Fruit fly (Drosophila melanogaster): ENCODE measurements around the gene CG46468.

The CG46468 gene

dm6 chr2L:9612654-9613005 lies 47.4 kb upstream of the CG46468 start:
- peak; percentile 92 for TF ChIP-seq CTCF (GFP tag; optimal IDR thresholded peaks at IDR 0.05)
- no peak for TF ChIP-seq vfl (GFP tag; optimal IDR thresholded peaks at IDR 0.05)
- TF ChIP-seq zfh1 (GFP tag; IDR thresholded peaks at IDR 0.05): no peak
- no peak for TF ChIP-seq BEAF-32 (GFP tag; optimal IDR thresholded peaks at IDR 0.05)
- peak; percentile 94 for TF ChIP-seq Dip2 (GFP tag; IDR thresholded peaks at IDR 0.05)
- peak; percentile 30; the same call in 1 of the 2 replicates for TF ChIP-seq Bgb (GFP tag; IDR thresholded peaks at IDR 0.05; ENCODE audit: partially characterized antibody)
- TF ChIP-seq CG10366 (GFP tag; IDR thresholded peaks at IDR 0.05): no peak
- peak; percentile 4 for TF ChIP-seq mam (GFP tag; optimal IDR thresholded peaks at IDR 0.05)
- TF ChIP-seq unc-4 (GFP tag; IDR thresholded peaks at IDR 0.05; ENCODE audit: partially characterized antibody): 0 out of 2 replicates have a peak, but pooled peaks have one; percentile 0
- TF ChIP-seq CG8478 (optimal IDR thresholded peaks at IDR 0.05): peak; percentile 80
- TF ChIP-seq amos (GFP tag; IDR thresholded peaks at IDR 0.05; ENCODE audit: partially characterized antibody): peak; percentile 39
- TF ChIP-seq Elba2 (GFP tag; optimal IDR thresholded peaks at IDR 0.05): peak; percentile 1
- no peak for TF ChIP-seq disco-r (GFP tag; optimal IDR thresholded peaks at IDR 0.05)
- peak; percentile 70 for TF ChIP-seq hkb (optimal IDR thresholded peaks at IDR 0.05)
- TF ChIP-seq hkb (GFP tag; IDR thresholded peaks at IDR 0.05): no peak
- TF ChIP-seq E2f2 (GFP tag; IDR thresholded peaks at IDR 0.05): peak; percentile 78
- peak; percentile 25 for TF ChIP-seq pita (GFP tag; optimal IDR thresholded peaks at IDR 0.05)

dm6 chr2L:9609337-9609856 lies 44.2 kb upstream of the CG46468 start:
- TF ChIP-seq vvl (GFP tag; IDR thresholded peaks at IDR 0.05) (0 out of 2 replicates have a peak, but pooled peaks have one; percentile 13), twi (tag; optimal IDR thresholded peaks at IDR 0.05) (no peak), ara (GFP tag; IDR thresholded peaks at IDR 0.05) (no peak), CG1647 (GFP tag; optimal IDR thresholded peaks at IDR 0.05) (no peak), cas (GFP tag; IDR thresholded peaks at IDR 0.05) (no peak), Bgb (GFP tag; IDR thresholded peaks at IDR 0.05; ENCODE audit: partially characterized antibody) (no peak), luna (GFP tag; optimal IDR thresholded peaks at IDR 0.05) (no peak), her (GFP tag; optimal IDR thresholded peaks at IDR 0.05) (no peak), B-H1 (GFP tag; IDR thresholded peaks at IDR 0.05) (no peak), pfk (GFP tag; optimal IDR thresholded peaks at IDR 0.05) (no peak), Stat92E (GFP tag; optimal IDR thresholded peaks at IDR 0.05) (peak in 1 of 3 experiments; percentile 28), pnt (GFP tag; optimal IDR thresholded peaks at IDR 0.05) (no peak), MTF-1 (GFP tag; optimal IDR thresholded peaks at IDR 0.05; ENCODE audit: borderline replicate concordance) (no peak), CG4360 (GFP tag; IDR thresholded peaks at IDR 0.05) (peak; percentile 23; the same call in 1 of the 2 replicates), ro (GFP tag; IDR thresholded peaks at IDR 0.05) (no peak), CG11093 (GFP tag; IDR thresholded peaks at IDR 0.05) (no peak), CG17829 (tag; optimal IDR thresholded peaks at IDR 0.05) (no peak), nmo (GFP tag; optimal IDR thresholded peaks at IDR 0.05) (no peak), psq (GFP tag; optimal IDR thresholded peaks at IDR 0.05) (no peak), D19A (tag; optimal IDR thresholded peaks at IDR 0.05) (no peak), CG9817 (tag; optimal IDR thresholded peaks at IDR 0.05) (no peak), chm (GFP tag; IDR thresholded peaks at IDR 0.05) (no peak), Ravus (GFP tag; IDR thresholded peaks at IDR 0.05) (no peak), CG30431 (GFP tag; optimal IDR thresholded peaks at IDR 0.05) (no peak), CG10462 (GFP tag; optimal IDR thresholded peaks at IDR 0.05) (no peak), oc (tag; optimal IDR thresholded peaks at IDR 0.05) (peak; percentile 60), Hr78 (GFP tag; optimal IDR thresholded peaks at IDR 0.05) (peak in 1 of 2 experiments; percentile 76), Abd-B (GFP tag; optimal IDR thresholded peaks at IDR 0.05) (peak; percentile 7), hb (GFP tag; IDR thresholded peaks at IDR 0.05; ENCODE audit: partially characterized antibody) (no peak), CG11504 (tag; optimal IDR thresholded peaks at IDR 0.05) (no peak), CG6765 (GFP tag; optimal IDR thresholded peaks at IDR 0.05) (no peak), CG6689 (GFP tag; IDR thresholded peaks at IDR 0.05) (no peak), CG43689 (GFP tag; IDR thresholded peaks at IDR 0.05) (no peak), kni (GFP tag; optimal IDR thresholded peaks at IDR 0.05) (peak; percentile 76), insv (GFP tag; optimal IDR thresholded peaks at IDR 0.05) (no peak), CG17361 (GFP tag; IDR thresholded peaks at IDR 0.05) (no peak)
